Worm (Caenorhabditis elegans) whole organism, L4 larva: Measurements from ENCODE around the gene frm-2.

ENCODE experiments used
- F10B5.3 ChIP-seq: sonication (generic microtip); optimal IDR thresholded peaks from 2 replicates; lab custom pipeline; 2016; ENCODE audit warnings: mild to moderate bottlenecking, missing genetic modification characterization, missing compliant biosample characterization
- F44E2.7 ChIP-seq: fragments of 200-800 bp; sonication (Bioruptor generic); IDR thresholded peaks from 2 replicates; pipeline ENCODE4 v2.1.2; 2022; ENCODE audit warnings: missing genetic modification characterization, missing compliant biosample characterization
- F49E8.2 ChIP-seq: sonication (generic microtip); optimal IDR thresholded peaks from 2 replicates; lab custom pipeline; 2016; ENCODE audit warnings: missing compliant biosample characterization, mild to moderate bottlenecking, missing genetic modification characterization, borderline replicate concordance
- R02D3.7 ChIP-seq: fragments of 150-350 bp; sonication (generic microtip); optimal IDR thresholded peaks from 3 replicates; lab custom pipeline; 2014; ENCODE audit warnings: missing biosample characterization, missing genetic modification characterization
- T20F7.1 ChIP-seq: fragments of 200-800 bp; sonication (Bioruptor generic); optimal IDR thresholded peaks from 2 replicates; lab custom pipeline; 2018; ENCODE audit warnings: mild to moderate bottlenecking, missing genetic modification characterization, missing compliant biosample characterization
- Y5F2A.4 ChIP-seq: fragments of 200-800 bp; sonication (Bioruptor generic); optimal IDR thresholded peaks from 2 replicates; lab custom pipeline; 2018; ENCODE audit warnings: mild to moderate bottlenecking, missing genetic modification characterization, missing compliant biosample characterization
- Y75B8A.6 ChIP-seq: fragments of 200-800 bp; sonication (Bioruptor generic); IDR thresholded peaks from 2 replicates; pipeline ENCODE4 v1.3.6; 2022; ENCODE audit warnings: missing genetic modification reagents, missing genetic modification characterization, missing compliant biosample characterization
- aha-1 ChIP-seq: fragments of 150-350 bp; peaks from one replicate; lab custom pipeline; 2014; ENCODE audit warnings: missing biosample characterization, missing genetic modification characterization
- ama-1 ChIP-seq: fragments of 150-350 bp; optimal IDR thresholded peaks from 2 replicates; lab custom pipeline; 2014; ENCODE audit warnings: inconsistent platforms, mixed read lengths
- attf-4 ChIP-seq: sonication (generic microtip); optimal IDR thresholded peaks from 3 replicates; lab custom pipeline; 2017; ENCODE audit warnings: missing biosample characterization, missing genetic modification characterization
- ceh-20 ChIP-seq: fragments of 200-800 bp; sonication (Bioruptor generic); IDR thresholded peaks from 2 replicates; pipeline ENCODE4 v1.3.6; 2022; ENCODE audit warnings: missing genetic modification reagents, missing genetic modification characterization, missing compliant biosample characterization
- ceh-44 ChIP-seq: fragments of 200-800 bp; sonication (Bioruptor generic); IDR thresholded peaks from 2 replicates; pipeline ENCODE4 v1.3.6; 2022; ENCODE audit warnings: missing genetic modification reagents, missing genetic modification characterization, missing compliant biosample characterization
- daf-12 ChIP-seq: fragments of 150-350 bp; optimal IDR thresholded peaks from 2 replicates; lab custom pipeline; 2014; ENCODE audit warnings: missing biosample characterization, missing genetic modification reagents, missing genetic modification characterization
- daf-19 ChIP-seq: fragments of 200-800 bp; sonication (Bioruptor generic); conservative IDR thresholded peaks from 2 replicates; pipeline ENCODE4 v1.3.6; 2022; ENCODE audit warnings: missing genetic modification characterization, missing compliant biosample characterization
- dmd-8 ChIP-seq: fragments of 200-800 bp; sonication (Bioruptor generic); IDR thresholded peaks from 2 replicates; pipeline ENCODE4 v1.3.6; 2022; ENCODE audit warnings: missing genetic modification characterization, missing compliant biosample characterization
- dpl-1 ChIP-seq: fragments of 150-350 bp; optimal IDR thresholded peaks from 2 replicates; lab custom pipeline; 2014; ENCODE audit warnings: missing biosample characterization, missing genetic modification reagents, missing genetic modification characterization
- egl-27 ChIP-seq: sonication (generic microtip); optimal IDR thresholded peaks from 3 replicates; lab custom pipeline; 2017; ENCODE audit warnings: missing biosample characterization, missing genetic modification reagents, missing genetic modification characterization
- egl-43 ChIP-seq: fragments of 200-800 bp; sonication (Bioruptor generic); IDR thresholded peaks from 2 replicates; pipeline ENCODE4 v1.3.6; 2022; ENCODE audit warnings: missing genetic modification reagents, missing genetic modification characterization, missing compliant biosample characterization
- fos-1 ChIP-seq: fragments of 150-350 bp; optimal IDR thresholded peaks from 2 replicates; lab custom pipeline; 2014; ENCODE audit warnings: missing biosample characterization, missing genetic modification characterization
- gei-8 ChIP-seq: fragments of 200-800 bp; sonication (Bioruptor generic); optimal IDR thresholded peaks from 2 replicates; lab custom pipeline; 2018; ENCODE audit warnings: mild to moderate bottlenecking, missing genetic modification characterization, missing compliant biosample characterization
- hif-1 ChIP-seq, 2 experiments: sonication (generic microtip); optimal IDR thresholded peaks; 2 replicates each; lab custom pipeline; 2016 to 2017; ENCODE audit warnings: missing compliant biosample characterization in 2 of 2, missing genetic modification characterization in 2 of 2, missing genetic modification reagents in 2 of 2, missing genotype in 2 of 2, mild to moderate bottlenecking in 1 of 2
- hlh-11 ChIP-seq: fragments of 200-800 bp; sonication (Bioruptor generic); optimal IDR thresholded peaks from 2 replicates; lab custom pipeline; 2018; ENCODE audit warnings: mild to moderate bottlenecking, missing genetic modification characterization, missing compliant biosample characterization
- hmg-1.1 ChIP-seq: fragments of 200-800 bp; sonication (Bioruptor generic); IDR thresholded peaks from 2 replicates; pipeline ENCODE4 v1.3.6; 2022; ENCODE audit warnings: missing genetic modification reagents, missing genetic modification characterization, missing compliant biosample characterization
- jun-1 ChIP-seq: fragments of 150-350 bp; optimal IDR thresholded peaks from 2 replicates; lab custom pipeline; 2014; ENCODE audit warnings: missing biosample characterization, missing genetic modification reagents, missing genetic modification characterization
- lim-7 ChIP-seq: fragments of 200-800 bp; sonication (Bioruptor generic); IDR thresholded peaks from 2 replicates; pipeline ENCODE4 v1.3.6; 2022; ENCODE audit warnings: missing genetic modification characterization, missing compliant biosample characterization
- lin-13 ChIP-seq: fragments of 150-350 bp; optimal IDR thresholded peaks from 2 replicates; lab custom pipeline; 2014; ENCODE audit warnings: missing biosample characterization, missing genetic modification reagents, missing genetic modification characterization
- lin-39 ChIP-seq: fragments of 150-350 bp; optimal IDR thresholded peaks from 2 replicates; lab custom pipeline; 2014; ENCODE audit warnings: missing biosample characterization, missing genetic modification reagents, missing genetic modification characterization
- lir-3 ChIP-seq: sonication (generic microtip); optimal IDR thresholded peaks from 2 replicates; lab custom pipeline; 2016; ENCODE audit warnings: mild to moderate bottlenecking, missing genetic modification characterization, missing compliant biosample characterization
- lsy-2 ChIP-seq, 2 experiments: fragments of 150-350 bp in 1 of 2; sonication (generic microtip) in 1 of 2; optimal IDR thresholded peaks; 2 replicates each; lab custom pipeline; 2014 to 2017; ENCODE audit warnings: missing biosample characterization in 2 of 2, missing genetic modification characterization in 2 of 2
- mep-1 ChIP-seq: fragments of 150-350 bp; sonication (generic microtip); optimal IDR thresholded peaks from 3 replicates; lab custom pipeline; 2014; ENCODE audit warnings: missing biosample characterization, missing genetic modification characterization
- mxl-2 ChIP-seq: fragments of 200-800 bp; sonication (Bioruptor generic); conservative IDR thresholded peaks from 2 replicates; pipeline ENCODE4 v1.3.6; 2022; ENCODE audit warnings: missing genetic modification reagents, missing genetic modification characterization, missing compliant biosample characterization
- mxl-3 ChIP-seq: fragments of 200-800 bp; sonication (Bioruptor generic); optimal IDR thresholded peaks from 2 replicates; lab custom pipeline; 2018; ENCODE audit warnings: mild to moderate bottlenecking, missing genetic modification characterization, missing compliant biosample characterization
- nhr-10 ChIP-seq: fragments of 150-350 bp; optimal IDR thresholded peaks from 2 replicates; lab custom pipeline; 2014; ENCODE audit warnings: missing biosample characterization, missing genetic modification characterization
- nhr-111 ChIP-seq: fragments of 200-800 bp; sonication (Bioruptor generic); optimal IDR thresholded peaks from 2 replicates; lab custom pipeline; 2018; ENCODE audit warnings: mild to moderate bottlenecking, missing genetic modification characterization, missing compliant biosample characterization
- nhr-237 ChIP-seq: sonication (generic microtip); optimal IDR thresholded peaks from 2 replicates; lab custom pipeline; 2017; ENCODE audit warnings: missing biosample characterization, missing genetic modification characterization
- nhr-41 ChIP-seq: fragments of 200-800 bp; sonication (Bioruptor generic); IDR thresholded peaks from 2 replicates; pipeline ENCODE4 v1.3.6; 2022; ENCODE audit warnings: missing genetic modification reagents, missing genetic modification characterization, missing compliant biosample characterization
- nhr-42 ChIP-seq: fragments of 200-800 bp; sonication (Bioruptor generic); IDR thresholded peaks from 2 replicates; pipeline ENCODE4 v1.3.6; 2022; ENCODE audit warnings: missing genetic modification characterization, missing compliant biosample characterization
- nhr-48 ChIP-seq: sonication (generic microtip); optimal IDR thresholded peaks from 2 replicates; lab custom pipeline; 2016; ENCODE audit warnings: mild to moderate bottlenecking, missing genetic modification characterization, missing compliant biosample characterization
- nhr-77 ChIP-seq: fragments of 150-350 bp; optimal IDR thresholded peaks from 2 replicates; lab custom pipeline; 2014; ENCODE audit warnings: missing biosample characterization, missing genetic modification characterization
- pqm-1 ChIP-seq: sonication (generic microtip); optimal IDR thresholded peaks from 2 replicates; lab custom pipeline; 2017; ENCODE audit warnings: missing biosample characterization, missing genetic modification characterization
- rbr-2 ChIP-seq: sonication (generic microtip); optimal IDR thresholded peaks from 2 replicates; lab custom pipeline; 2016; ENCODE audit warnings: missing genotype, missing genetic modification characterization, missing compliant biosample characterization
- set-16 ChIP-seq: fragments of 200-800 bp; sonication (Bioruptor generic); IDR thresholded peaks from 2 replicates; pipeline ENCODE4 v1.3.6; 2022; ENCODE audit warnings: missing genetic modification reagents, missing genetic modification characterization, missing compliant biosample characterization
- skn-1 ChIP-seq: fragments of 150-350 bp; optimal IDR thresholded peaks from 2 replicates; lab custom pipeline; 2014; ENCODE audit warnings: missing biosample characterization, missing genetic modification characterization
- spr-1 ChIP-seq: sonication (generic microtip); optimal IDR thresholded peaks from 2 replicates; lab custom pipeline; 2016; ENCODE audit warnings: mild to moderate bottlenecking, missing genetic modification characterization, missing compliant biosample characterization
- spr-3 ChIP-seq: fragments of 200-800 bp; sonication (Bioruptor generic); optimal IDR thresholded peaks from 2 replicates; lab custom pipeline; 2018; ENCODE audit warnings: mild to moderate bottlenecking, missing genetic modification characterization, missing compliant biosample characterization
- tra-1 ChIP-seq: fragments of 200-800 bp; sonication (Bioruptor generic); IDR thresholded peaks from 2 replicates; pipeline ENCODE4 v1.3.6; 2022; ENCODE audit warnings: missing genetic modification reagents, missing genetic modification characterization, missing compliant biosample characterization
- unc-130 ChIP-seq: sonication (generic microtip); optimal IDR thresholded peaks from 2 replicates; lab custom pipeline; 2016; ENCODE audit warnings: missing genetic modification reagents, missing genetic modification characterization, missing compliant biosample characterization
- unc-62 ChIP-seq, 3 experiments: fragments of 150-350 bp in 1 of 3; sonication (generic microtip); optimal IDR thresholded peaks in 2 of 3; peaks in 1 of 3; 1 replicate in 1 of 3; 2 replicates in 2 of 3; lab custom pipeline; 2014 to 2017; ENCODE audit warnings: missing biosample characterization in 3 of 3, missing genetic modification characterization in 3 of 3, missing genetic modification reagents in 3 of 3, missing genotype in 1 of 3
- vab-7 ChIP-seq: fragments of 200-800 bp; sonication (Bioruptor generic); IDR thresholded peaks from 2 replicates; pipeline ENCODE4 v1.3.6; 2022; ENCODE audit warnings: missing genetic modification reagents, missing genetic modification characterization, missing compliant biosample characterization
- zag-1 ChIP-seq: fragments of 150-350 bp; optimal IDR thresholded peaks from 2 replicates; lab custom pipeline; 2014; ENCODE audit warnings: missing biosample characterization, missing genetic modification characterization
- zfp-3 ChIP-seq: fragments of 200-800 bp; sonication (Bioruptor generic); conservative IDR thresholded peaks from 2 replicates; pipeline ENCODE4 v1.3.6; 2022; ENCODE audit warnings: missing genetic modification reagents, missing genetic modification characterization, missing compliant biosample characterization
- zip-11 ChIP-seq: fragments of 200-800 bp; sonication (Bioruptor generic); IDR thresholded peaks from 2 replicates; pipeline ENCODE4 v1.3.6; 2022; ENCODE audit warnings: missing genetic modification characterization, missing compliant biosample characterization
- ztf-7 ChIP-seq: fragments of 150-350 bp; optimal IDR thresholded peaks from 2 replicates; lab custom pipeline; 2014; ENCODE audit warnings: missing biosample characterization, missing genetic modification characterization

frm-2 gene

ce11 chrIII:5938013-5938412, 43.9 kb downstream of the frm-2 start (continued):
- TF ChIP-seq mxl-3 (GFP tag; lab: Kevin White, UChicago) (peak; percentile 83), zag-1 (tag; lab: Kevin White, UChicago) (no peak), spr-1 (tag; lab: Kevin White, UChicago) (peak; percentile 54), set-16 (GFP tag; lab: Robert Waterston, UW) (no peak), attf-4 (tag; lab: Kevin White, UChicago) (no peak), daf-12 (no peak), nhr-237 (tag; lab: Kevin White, UChicago) (no peak), fos-1 (no peak), dmd-8 (GFP tag; lab: Robert Waterston, UW) (no peak), daf-19 (no peak), zfp-3 (GFP tag; lab: Robert Waterston, UW) (0 out of 2 replicates have a peak, but pooled peaks have one; percentile 8), lsy-2 (tag; optimal IDR thresholded peaks at IDR 0.05; lab: Kevin White, UChicago) (peak; percentile 35 to 72), mep-1 (tag; lab: Kevin White, UChicago) (peak; percentile 85), ztf-7 (peak; percentile 86), unc-130 (GFP tag; lab: Kevin White, UChicago) (no peak), ceh-44 (GFP tag; lab: Robert Waterston, UW) (no peak), lin-39 (tag; lab: Kevin White, UChicago) (peak; percentile 64), skn-1 (tag; lab: Kevin White, UChicago) (no peak), gei-8 (GFP tag; lab: Kevin White, UChicago) (no peak), ama-1 (lab: Kevin White, UChicago) (peak; percentile 56), dpl-1 (GFP tag; lab: Kevin White, UChicago) (peak; percentile 31), T20F7.1 (GFP tag; lab: Kevin White, UChicago) (no peak), R02D3.7 (tag; lab: Kevin White, UChicago) (no peak), mxl-2 (GFP tag; lab: Robert Waterston, UW) (no peak), egl-27 (tag; lab: Kevin White, UChicago) (no peak), hlh-11 (tag; lab: Kevin White, UChicago) (peak; percentile 93), ceh-20 (GFP tag; lab: Robert Waterston, UW) (peak; percentile 67), Y75B8A.6 (GFP tag; lab: Robert Waterston, UW) (no peak), tra-1 (GFP tag; lab: Robert Waterston, UW) (0 out of 2 replicates have a peak, but pooled peaks have one; percentile 11), F44E2.7 (GFP tag; lab: Robert Waterston, UW) (no peak), nhr-42 (GFP tag; lab: Robert Waterston, UW) (no peak), hmg-1.1 (GFP tag; lab: Robert Waterston, UW) (peak; percentile 45; the same call in 1 of the 2 replicates), nhr-77 (tag; lab: Kevin White, UChicago) (peak; percentile 12), rbr-2 (tag; lab: Kevin White, UChicago) (peak; percentile 66), hif-1 (tag; optimal IDR thresholded peaks at IDR 0.05; lab: Kevin White, UChicago) (peak in 1 of 2 experiments; percentile 53), nhr-48 (tag; lab: Kevin White, UChicago) (peak; percentile 84), spr-3 (GFP tag; lab: Kevin White, UChicago) (no peak), Y5F2A.4 (GFP tag; lab: Kevin White, UChicago) (no peak), lir-3 (tag; lab: Kevin White, UChicago) (no peak), aha-1 (peak; percentile 70), unc-62 (GFP tag; optimal IDR thresholded peaks at IDR 0.05 in 1 of 2; lab: Kevin White, UChicago) (peak in 1 of 2 experiments; percentile 99), unc-62 (tag; optimal IDR thresholded peaks at IDR 0.05; lab: Kevin White, UChicago) (no peak), lim-7 (GFP tag; lab: Robert Waterston, UW) (no peak), jun-1 (tag; lab: Kevin White, UChicago) (no peak), F10B5.3 (tag; lab: Kevin White, UChicago) (no peak), nhr-41 (GFP tag; lab: Robert Waterston, UW) (no peak), vab-7 (GFP tag; lab: Robert Waterston, UW) (no peak), F49E8.2 (tag; lab: Kevin White, UChicago) (no peak), pqm-1 (tag; lab: Kevin White, UChicago) (no peak), nhr-10 (tag; lab: Kevin White, UChicago) (no peak), nhr-111 (GFP tag; lab: Kevin White, UChicago) (no peak), lin-13 (no peak), zip-11 (GFP tag; lab: Robert Waterston, UW) (no peak), egl-43 (GFP tag; lab: Robert Waterston, UW) (no peak)
